Worm (Caenorhabditis elegans) whole organism, young adult: ENCODE measurements around the gene R03D7.15.

Experiments used
- B0261.1 ChIP-seq: sonication (generic microtip); optimal IDR thresholded peaks from 2 replicates; lab custom pipeline; 2016; ENCODE audit warnings: mild to moderate bottlenecking, missing genetic modification characterization, moderate library complexity, missing compliant biosample characterization
- B0336.3 ChIP-seq: fragments of 200-800 bp; sonication (Bioruptor generic); IDR thresholded peaks from 2 replicates; pipeline ENCODE4 v1.3.6; 2022; ENCODE audit warnings: missing genetic modification characterization, missing compliant biosample characterization
- F49E8.2 ChIP-seq: sonication (generic microtip); optimal IDR thresholded peaks from 3 replicates; lab custom pipeline; 2017; ENCODE audit warnings: missing genetic modification characterization, mild to moderate bottlenecking, missing compliant biosample characterization, antibody characterized with exemption, moderate library complexity; ENCODE audit not compliant: insufficient read depth
- F52B5.7 ChIP-seq: sonication (generic microtip); optimal IDR thresholded peaks from 2 replicates; lab custom pipeline; 2016; ENCODE audit warnings: mild to moderate bottlenecking, missing genetic modification characterization, missing compliant biosample characterization
- F57A8.1 ChIP-seq: fragments of 200-800 bp; sonication (Bioruptor generic); optimal IDR thresholded peaks from 2 replicates; lab custom pipeline; 2018; ENCODE audit warnings: mild to moderate bottlenecking, missing genetic modification characterization, moderate library complexity, missing compliant biosample characterization
- K12H6.12 ChIP-seq: fragments of 200-800 bp; sonication (Bioruptor generic); optimal IDR thresholded peaks from 2 replicates; lab custom pipeline; 2018; ENCODE audit warnings: mild to moderate bottlenecking, missing genetic modification characterization, missing compliant biosample characterization
- T07F8.4 ChIP-seq: sonication (generic microtip); optimal IDR thresholded peaks from 2 replicates; lab custom pipeline; 2016; ENCODE audit warnings: mild to moderate bottlenecking, missing genetic modification characterization, moderate library complexity, missing compliant biosample characterization
- Y53F4B.3 ChIP-seq: fragments of 200-800 bp; sonication (Bioruptor generic); IDR thresholded peaks from 2 replicates; pipeline ENCODE4 v1.3.6; 2022; ENCODE audit warnings: missing genetic modification reagents, missing genetic modification characterization, missing compliant biosample characterization
- Y56A3A.18 ChIP-seq: fragments of 200-800 bp; sonication (Bioruptor generic); IDR thresholded peaks from 2 replicates; pipeline ENCODE4 v1.3.6; 2022; ENCODE audit warnings: missing genetic modification reagents, missing genetic modification characterization, missing compliant biosample characterization
- Y79H2A.3 ChIP-seq: fragments of 200-800 bp; sonication (Bioruptor generic); conservative IDR thresholded peaks from 2 replicates; pipeline ENCODE4 v1.3.6; 2022; ENCODE audit warnings: missing genetic modification reagents, missing genetic modification characterization, missing compliant biosample characterization
- Y95B8A.8 ChIP-seq: fragments of 200-800 bp; sonication (Bioruptor generic); IDR thresholded peaks from 2 replicates; pipeline ENCODE4 v1.3.6; 2022; ENCODE audit warnings: missing genetic modification reagents, missing genetic modification characterization, missing compliant biosample characterization
- attf-3 ChIP-seq: fragments of 200-800 bp; sonication (Bioruptor generic); conservative IDR thresholded peaks from 2 replicates; pipeline ENCODE4 v1.3.6; 2022; ENCODE audit warnings: missing genetic modification reagents, missing genetic modification characterization, missing compliant biosample characterization
- cebp-2 ChIP-seq: fragments of 200-800 bp; sonication (Bioruptor generic); IDR thresholded peaks from 2 replicates; pipeline ENCODE4 v1.3.6; 2022; ENCODE audit warnings: missing genetic modification characterization, missing compliant biosample characterization
- ceh-40 ChIP-seq: fragments of 200-800 bp; sonication (Bioruptor generic); IDR thresholded peaks from 2 replicates; pipeline ENCODE4 v1.3.6; 2022; ENCODE audit warnings: missing genetic modification characterization, missing compliant biosample characterization
- ceh-58 ChIP-seq: fragments of 200-800 bp; sonication (Bioruptor generic); IDR thresholded peaks from 2 replicates; pipeline ENCODE4 v1.3.6; 2022; ENCODE audit warnings: missing genetic modification characterization, missing compliant biosample characterization
- dox-1 ChIP-seq: fragments of 200-800 bp; sonication (Bioruptor generic); IDR thresholded peaks from 2 replicates; pipeline ENCODE4 v1.3.6; 2022; ENCODE audit warnings: missing genetic modification reagents, missing genetic modification characterization, missing compliant biosample characterization
- dpl-1 ChIP-seq: fragments of 150-350 bp; optimal IDR thresholded peaks from 2 replicates; lab custom pipeline; 2014; ENCODE audit warnings: missing biosample characterization, missing genetic modification reagents, missing genetic modification characterization
- egrh-3 ChIP-seq: fragments of 200-800 bp; sonication (Bioruptor generic); IDR thresholded peaks from 2 replicates; pipeline ENCODE4 v1.3.6; 2022; ENCODE audit warnings: missing genetic modification reagents, missing genetic modification characterization, missing compliant biosample characterization
- ekl-4 ChIP-seq: fragments of 200-800 bp; sonication (Bioruptor generic); IDR thresholded peaks from 2 replicates; pipeline ENCODE4 v1.3.6; 2022; ENCODE audit warnings: missing genetic modification reagents, missing genetic modification characterization, missing compliant biosample characterization
- ets-4 ChIP-seq: fragments of 200-800 bp; sonication (Bioruptor generic); optimal IDR thresholded peaks from 2 replicates; lab custom pipeline; 2018; ENCODE audit warnings: mild to moderate bottlenecking, missing genetic modification characterization, missing compliant biosample characterization
- hmg-1.2 ChIP-seq: fragments of 200-800 bp; sonication (Bioruptor generic); IDR thresholded peaks from 2 replicates; pipeline ENCODE4 v1.3.6; 2022; ENCODE audit warnings: missing genetic modification reagents, missing genetic modification characterization, missing compliant biosample characterization
- hsf-1 ChIP-seq: fragments of 200-800 bp; sonication (Bioruptor generic); IDR thresholded peaks from 2 replicates; pipeline ENCODE4 v1.3.6; 2022; ENCODE audit warnings: missing genetic modification reagents, missing genetic modification characterization, missing compliant biosample characterization
- let-607 ChIP-seq, 2 experiments: fragments of 200-800 bp in 1 of 2; sonication (Bioruptor generic) in 1 of 2; sonication (generic microtip) in 1 of 2; optimal IDR thresholded peaks; 2 replicates each; lab custom pipeline; 2016 to 2018; ENCODE audit warnings: mild to moderate bottlenecking in 2 of 2, missing compliant biosample characterization in 2 of 2, missing genetic modification characterization in 2 of 2, moderate library complexity in 2 of 2, missing genotype in 1 of 2
- lin-40 ChIP-seq: sonication (generic microtip); optimal IDR thresholded peaks from 2 replicates; lab custom pipeline; 2016; ENCODE audit warnings: missing genetic modification characterization, mild to moderate bottlenecking, missing compliant biosample characterization, missing genotype, missing genetic modification reagents
- lin-54 ChIP-seq: fragments of 200-800 bp; sonication (Bioruptor generic); optimal IDR thresholded peaks from 2 replicates; lab custom pipeline; 2018; ENCODE audit warnings: mild to moderate bottlenecking, missing genetic modification characterization, missing compliant biosample characterization
- lsl-1 ChIP-seq: fragments of 200-800 bp; sonication (Bioruptor generic); optimal IDR thresholded peaks from 2 replicates; lab custom pipeline; 2018; ENCODE audit warnings: mild to moderate bottlenecking, missing genetic modification characterization, moderate library complexity, missing compliant biosample characterization
- lsy-27 ChIP-seq: sonication (generic microtip); optimal IDR thresholded peaks from 2 replicates; lab custom pipeline; 2017; ENCODE audit warnings: missing genetic modification characterization, mild to moderate bottlenecking, missing compliant biosample characterization, antibody characterized with exemption, missing genotype, borderline replicate concordance; ENCODE audit not compliant: insufficient read depth
- madf-10 ChIP-seq: sonication (generic microtip); optimal IDR thresholded peaks from 2 replicates; lab custom pipeline; 2016; ENCODE audit warnings: mild to moderate bottlenecking, missing genetic modification characterization, missing compliant biosample characterization
- madf-3 ChIP-seq: fragments of 200-800 bp; sonication (Bioruptor generic); IDR thresholded peaks from 2 replicates; pipeline ENCODE4 v1.3.6; 2022; ENCODE audit warnings: missing genetic modification reagents, missing genetic modification characterization, missing compliant biosample characterization
- mes-4 ChIP-seq: sonication (generic microtip); optimal IDR thresholded peaks from 2 replicates; lab custom pipeline; 2016; ENCODE audit warnings: missing genotype, missing genetic modification characterization, missing compliant biosample characterization
- nfya-1 ChIP-seq: sonication (generic microtip); optimal IDR thresholded peaks from 2 replicates; lab custom pipeline; 2017; ENCODE audit warnings: antibody characterized with exemption, missing compliant biosample characterization, missing genetic modification characterization, borderline replicate concordance; ENCODE audit not compliant: insufficient read depth
- nhr-179 ChIP-seq: sonication (generic microtip); optimal IDR thresholded peaks from 2 replicates; lab custom pipeline; 2016; ENCODE audit warnings: mild to moderate bottlenecking, missing genetic modification characterization, missing compliant biosample characterization
- nhr-27 ChIP-seq: fragments of 200-800 bp; sonication (Bioruptor generic); optimal IDR thresholded peaks from 2 replicates; lab custom pipeline; 2018; ENCODE audit warnings: mild to moderate bottlenecking, missing genetic modification characterization, moderate library complexity, missing compliant biosample characterization
- nhr-80 ChIP-seq: sonication (generic microtip); optimal IDR thresholded peaks from 2 replicates; lab custom pipeline; 2016; ENCODE audit warnings: missing genetic modification characterization, missing compliant biosample characterization
- pbrm-1 ChIP-seq: fragments of 200-800 bp; sonication (Bioruptor generic); IDR thresholded peaks from 2 replicates; pipeline ENCODE4 v1.3.6; 2022; ENCODE audit warnings: missing genetic modification reagents, missing genetic modification characterization, missing compliant biosample characterization
- rcor-1 ChIP-seq: fragments of 200-800 bp; sonication (Bioruptor generic); IDR thresholded peaks from 2 replicates; pipeline ENCODE4 v1.3.6; 2022; ENCODE audit warnings: missing genetic modification reagents, missing genetic modification characterization, missing compliant biosample characterization
- sdz-38 ChIP-seq: sonication (generic microtip); optimal IDR thresholded peaks from 2 replicates; lab custom pipeline; 2016; ENCODE audit warnings: missing genotype, missing genetic modification characterization, missing compliant biosample characterization
- sea-2 ChIP-seq: fragments of 200-800 bp; sonication (Bioruptor generic); IDR thresholded peaks from 2 replicates; pipeline ENCODE4 v1.3.6; 2022; ENCODE audit warnings: missing genetic modification characterization, missing compliant biosample characterization
- snpc-4 ChIP-seq, 5 experiments: fragments of 150-350 bp in 1 of 5; sonication (generic microtip) in 4 of 5; optimal IDR thresholded peaks; 2 replicates each; lab custom pipeline; 2014 to 2018; ENCODE audit warnings: missing genetic modification characterization in 5 of 5, missing biosample characterization in 3 of 5, antibody characterized with exemption in 2 of 5, mild to moderate bottlenecking in 2 of 5, missing compliant biosample characterization in 2 of 5, missing genotype in 2 of 5, moderate library complexity in 2 of 5, missing genetic modification reagents in 1 of 5
- somi-1 ChIP-seq: fragments of 200-800 bp; sonication (Bioruptor generic); optimal IDR thresholded peaks from 2 replicates; lab custom pipeline; 2018; ENCODE audit warnings: mild to moderate bottlenecking, missing genetic modification characterization, missing compliant biosample characterization
- sptf-2 ChIP-seq: fragments of 200-800 bp; sonication (Bioruptor generic); optimal IDR thresholded peaks from 2 replicates; lab custom pipeline; 2018; ENCODE audit warnings: mild to moderate bottlenecking, missing genetic modification characterization, missing compliant biosample characterization
- tbx-9 ChIP-seq: sonication (generic microtip); optimal IDR thresholded peaks from 2 replicates; lab custom pipeline; 2016; ENCODE audit warnings: borderline replicate concordance, missing genetic modification characterization, inconsistent platforms, missing compliant biosample characterization
- tlf-1 ChIP-seq: fragments of 200-800 bp; sonication (Bioruptor generic); optimal IDR thresholded peaks from 2 replicates; lab custom pipeline; 2018; ENCODE audit warnings: mild to moderate bottlenecking, missing genetic modification characterization, missing compliant biosample characterization
- zfh-2 ChIP-seq: fragments of 200-800 bp; sonication (Bioruptor generic); conservative IDR thresholded peaks from 2 replicates; pipeline ENCODE4 v1.3.6; 2022; ENCODE audit warnings: missing genetic modification reagents, missing genetic modification characterization, missing compliant biosample characterization
- ztf-26 ChIP-seq: sonication (generic microtip); optimal IDR thresholded peaks from 2 replicates; lab custom pipeline; 2017; ENCODE audit warnings: missing genetic modification characterization, missing compliant biosample characterization

R03D7.15 gene

DNA sequence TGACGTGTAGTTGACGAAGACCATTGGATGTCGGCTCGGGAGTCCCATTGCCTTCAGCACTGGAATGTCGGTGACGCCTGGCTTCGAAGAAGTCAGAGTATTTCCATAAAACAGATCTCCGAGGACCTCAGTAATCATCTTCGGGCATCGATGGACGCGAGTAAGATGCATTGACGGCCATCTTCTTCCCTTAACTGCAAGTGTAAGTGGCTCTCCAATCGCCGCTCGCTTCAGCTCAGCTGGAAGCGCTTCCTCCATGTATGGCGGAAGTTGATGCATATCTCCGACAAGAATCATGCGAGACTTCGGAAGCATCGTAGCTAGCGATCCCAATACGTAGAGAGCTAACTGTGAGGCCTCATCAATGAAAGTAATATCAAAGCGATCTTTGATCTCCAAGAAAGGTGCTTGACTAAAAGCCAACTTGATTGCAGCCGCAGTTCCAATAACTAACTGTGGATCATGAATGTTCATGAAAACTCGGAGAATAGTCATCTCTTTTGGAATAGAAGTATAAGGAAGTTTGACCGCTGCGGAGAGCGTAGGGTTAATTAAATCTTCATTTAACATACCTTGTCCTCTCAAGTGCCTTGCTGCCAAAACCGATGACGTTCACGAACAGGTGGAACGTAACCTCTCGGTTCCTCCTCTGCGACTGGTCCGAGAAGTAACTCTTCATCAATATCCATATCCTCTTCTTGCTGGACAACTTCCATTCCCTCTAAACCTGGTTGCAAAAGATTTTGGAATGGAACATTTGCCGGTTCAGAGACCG is 7.9 kb upstream of the R03D7.15 start (continued):
- TF ChIP-seq ekl-4 (GFP tag; lab: Robert Waterston, UW) (peak; percentile 49; the same call in 1 of the 2 replicates), lsl-1 (GFP tag; lab: Kevin White, UChicago) (peak; percentile 26), T07F8.4 (tag; lab: Kevin White, UChicago) (no peak), lin-54 (peak; percentile 22), Y53F4B.3 (0 out of 2 replicates have a peak, but pooled peaks have one; percentile 9), nhr-27 (tag; lab: Kevin White, UChicago) (no peak), B0261.1 (tag; lab: Kevin White, UChicago) (no peak), ceh-58 (GFP tag; lab: Robert Waterston, UW) (peak; percentile 2; the same call in 1 of the 2 replicates), egrh-3 (no peak), B0336.3 (peak; percentile 54), nhr-179 (tag; lab: Kevin White, UChicago) (no peak), nhr-80 (tag; lab: Kevin White, UChicago) (no peak), rcor-1 (peak; percentile 30; the same call in 1 of the 2 replicates), nfya-1 (tag; lab: Kevin White, UChicago) (no peak), F52B5.7 (tag; lab: Kevin White, UChicago) (peak; percentile 3), sea-2 (GFP tag; lab: Robert Waterston, UW) (no peak), ets-4 (GFP tag; lab: Kevin White, UChicago) (no peak), F49E8.2 (tag; lab: Kevin White, UChicago) (no peak), let-607 (tag; optimal IDR thresholded peaks at IDR 0.05; lab: Kevin White, UChicago) (no peak), somi-1 (GFP tag; lab: Kevin White, UChicago) (no peak), lin-40 (tag; lab: Kevin White, UChicago) (no peak), madf-3 (no peak; the same call in 1 of the 2 replicates), F57A8.1 (GFP tag; lab: Kevin White, UChicago) (no peak), hsf-1 (GFP tag; lab: Robert Waterston, UW) (no peak; the same call in none of the 2 replicates), Y79H2A.3 (GFP tag; lab: Robert Waterston, UW) (peak; percentile 19), K12H6.12 (tag; lab: Kevin White, UChicago) (no peak), lsy-27 (tag; lab: Kevin White, UChicago) (no peak)
- TF ChIP-seq, all 124 proteins: peak for 23

DNA sequence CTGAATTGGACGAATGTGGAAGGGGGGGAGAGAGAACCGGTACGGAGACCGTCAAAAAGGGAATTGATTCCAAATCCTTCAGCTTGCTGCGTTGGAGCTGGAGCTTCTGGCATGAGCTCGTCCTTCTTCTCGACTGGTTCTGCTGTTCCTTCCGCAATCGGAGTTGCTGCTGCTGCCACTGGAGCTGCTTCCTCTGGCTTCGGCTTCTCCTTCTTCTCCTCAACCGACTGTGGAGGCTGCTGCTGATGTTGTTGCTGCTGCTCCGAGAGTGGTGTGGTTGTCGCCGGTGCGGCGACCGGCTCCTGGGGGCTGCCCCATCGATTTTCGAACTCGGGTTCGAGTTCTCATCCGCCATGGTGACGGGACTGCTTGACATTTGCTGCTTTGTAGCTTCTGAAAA is 7.2 kb upstream of the R03D7.15 start, which contains the start of gene R03D7.2:
R03D7.2 (minus strand) TSS at position 399 of the 400 bp plus-strand sequence.
- TF ChIP-seq zfh-2 (GFP tag; lab: Robert Waterston, UW) (peak; percentile 92), ztf-26 (no peak), dpl-1 (GFP tag; lab: Kevin White, UChicago) (no peak), egrh-3 (peak; percentile 95), pbrm-1 (GFP tag; lab: Robert Waterston, UW) (no peak), attf-3 (GFP tag; lab: Robert Waterston, UW) (no peak), hmg-1.2 (GFP tag; lab: Robert Waterston, UW) (0 out of 2 replicates have a peak, but pooled peaks have one; percentile 3), snpc-4 (GFP tag; optimal IDR thresholded peaks at IDR 0.05; lab: Kevin White, UChicago) (no peak), snpc-4 (tag; optimal IDR thresholded peaks at IDR 0.05; lab: Kevin White, UChicago) (no peak), sdz-38 (tag; lab: Kevin White, UChicago) (no peak), cebp-2 (0 out of 2 replicates have a peak, but pooled peaks have one; percentile 48), mes-4 (tag; lab: Kevin White, UChicago) (no peak), sptf-2 (GFP tag; lab: Kevin White, UChicago) (no peak), tbx-9 (tag; lab: Kevin White, UChicago) (no peak), tlf-1 (GFP tag; lab: Kevin White, UChicago) (no peak), madf-10 (tag; lab: Kevin White, UChicago) (no peak), B0336.3 (no peak), ceh-40 (GFP tag; lab: Robert Waterston, UW) (no peak), dox-1 (GFP tag; lab: Robert Waterston, UW) (no peak), Y53F4B.3 (0 out of 2 replicates have a peak, but pooled peaks have one; percentile 1), Y56A3A.18 (GFP tag; lab: Robert Waterston, UW) (no peak), Y95B8A.8 (GFP tag; lab: Robert Waterston, UW) (0 out of 2 replicates have a peak, but pooled peaks have one; percentile 3)
